Worm (Caenorhabditis elegans): ENCODE results near the gene grl-24.

DNA sequence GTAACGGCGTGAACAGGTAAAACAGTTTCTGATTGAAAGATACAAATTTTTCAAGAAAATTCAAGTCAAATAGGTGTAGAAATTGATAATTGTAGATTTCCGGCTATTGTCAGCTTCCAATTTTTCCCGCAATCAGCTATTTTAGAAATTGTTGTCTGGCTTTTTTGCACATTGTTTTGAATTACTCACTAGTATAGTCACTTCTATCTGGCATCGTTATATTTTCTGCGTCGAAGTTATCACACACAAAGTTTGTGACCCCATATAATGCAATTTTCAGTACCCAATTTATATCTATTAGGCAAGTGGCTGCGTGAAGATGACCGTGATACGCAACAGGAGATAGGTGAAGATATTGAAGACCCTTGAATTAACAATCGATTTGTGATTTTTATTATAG is 40.4 kb downstream of the grl-24 start:
- no peak for TF ChIP-seq hlh-8 (tag; optimal IDR thresholded peaks at IDR 0.05)
- no peak for TF ChIP-seq dmd-4 (tag; optimal IDR thresholded peaks at IDR 0.05; ENCODE audit: borderline replicate concordance)
- no peak for TF ChIP-seq pqm-1 (tag; optimal IDR thresholded peaks at IDR 0.05)
- no peak for TF ChIP-seq K02D7.2 (tag; optimal IDR thresholded peaks at IDR 0.05)
- no peak for TF ChIP-seq ceh-18 (tag; optimal IDR thresholded peaks at IDR 0.05)
- no peak for TF ChIP-seq ama-1 (optimal IDR thresholded peaks at IDR 0.05)
- no peak for TF ChIP-seq fax-1 (tag; optimal IDR thresholded peaks at IDR 0.05)
